Worm (Caenorhabditis elegans) whole organism, young adult: ENCODE results near the gene fbxa-99.

Source experiments
- C17E4.6 ChIP-seq: fragments of 200-800 bp; sonication (Bioruptor generic); IDR thresholded peaks from 2 replicates; pipeline ENCODE4 v1.3.6; 2022; ENCODE audit warnings: missing genetic modification reagents, missing genetic modification characterization, missing compliant biosample characterization
- Y67H2A.10 ChIP-seq: fragments of 200-800 bp; sonication (Bioruptor generic); conservative IDR thresholded peaks from 2 replicates; pipeline ENCODE4 v1.3.6; 2022; ENCODE audit warnings: missing genetic modification reagents, missing genetic modification characterization, missing compliant biosample characterization
- Y95B8A.8 ChIP-seq: fragments of 200-800 bp; sonication (Bioruptor generic); IDR thresholded peaks from 2 replicates; pipeline ENCODE4 v1.3.6; 2022; ENCODE audit warnings: missing genetic modification reagents, missing genetic modification characterization, missing compliant biosample characterization
- attf-6 ChIP-seq: fragments of 200-800 bp; sonication (Bioruptor generic); IDR thresholded peaks from 2 replicates; pipeline ENCODE4 v1.3.6; 2022; ENCODE audit warnings: missing genetic modification reagents, missing genetic modification characterization, missing compliant biosample characterization
- egl-18 ChIP-seq: fragments of 200-800 bp; sonication (Bioruptor generic); IDR thresholded peaks from 2 replicates; pipeline ENCODE4 v1.3.6; 2022; ENCODE audit warnings: missing genetic modification reagents, missing genetic modification characterization, missing compliant biosample characterization
- him-1 ChIP-seq: sonication (generic microtip); optimal IDR thresholded peaks from 2 replicates; lab custom pipeline; 2016; ENCODE audit warnings: missing genotype, missing genetic modification reagents, missing genetic modification characterization, missing compliant biosample characterization
- lin-26 ChIP-seq: fragments of 200-800 bp; sonication (Bioruptor generic); IDR thresholded peaks from 2 replicates; pipeline ENCODE4 v1.3.6; 2022; ENCODE audit warnings: missing genetic modification reagents, missing genetic modification characterization, missing compliant biosample characterization
- lsy-27 ChIP-seq: sonication (generic microtip); optimal IDR thresholded peaks from 2 replicates; lab custom pipeline; 2017; ENCODE audit warnings: missing genetic modification characterization, mild to moderate bottlenecking, missing compliant biosample characterization, antibody characterized with exemption, missing genotype, borderline replicate concordance; ENCODE audit not compliant: insufficient read depth
- nfya-1 ChIP-seq: sonication (generic microtip); optimal IDR thresholded peaks from 2 replicates; lab custom pipeline; 2017; ENCODE audit warnings: antibody characterized with exemption, missing compliant biosample characterization, missing genetic modification characterization, borderline replicate concordance; ENCODE audit not compliant: insufficient read depth
- ztf-3 ChIP-seq: fragments of 200-800 bp; sonication (Bioruptor generic); optimal IDR thresholded peaks from 2 replicates; lab custom pipeline; 2018; ENCODE audit warnings: mild to moderate bottlenecking, missing genetic modification characterization, missing compliant biosample characterization

DNA sequence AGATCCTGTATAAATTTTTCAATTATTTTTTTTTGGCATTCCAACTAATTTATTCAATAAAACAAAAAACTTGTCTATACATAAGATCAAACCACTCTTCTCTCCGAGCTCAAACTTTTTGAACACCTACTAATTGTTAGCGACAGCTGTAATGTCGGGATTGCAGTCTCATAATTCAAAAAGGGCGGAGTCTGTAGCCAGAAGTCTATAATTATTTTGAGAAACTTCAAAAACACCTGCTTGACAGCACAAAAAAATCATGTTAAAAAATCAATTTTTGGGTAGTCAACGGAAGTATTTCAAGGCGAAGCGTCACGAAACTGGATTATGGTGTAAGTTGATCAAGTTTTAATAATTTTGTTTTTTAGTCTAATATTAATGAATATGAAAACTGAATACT lies 37.4 kb upstream of the fbxa-99 start, which contains the start of gene srx-44:
- TF ChIP-seq C17E4.6 (GFP tag; lab: Robert Waterston, UW), result no peak
- TF ChIP-seq attf-6, result no peak
- TF ChIP-seq him-1, result no peak
- no peak for TF ChIP-seq lsy-27 (tag; lab: Kevin White, UChicago)
- no peak for TF ChIP-seq egl-18
- TF ChIP-seq lin-26 (GFP tag; lab: Robert Waterston, UW), result no peak
- no peak for TF ChIP-seq nfya-1 (tag; lab: Kevin White, UChicago)
- TF ChIP-seq ztf-3 (GFP tag; lab: Kevin White, UChicago), result no peak
- TF ChIP-seq Y95B8A.8 (GFP tag; lab: Robert Waterston, UW), result no peak
- TF ChIP-seq Y67H2A.10 (GFP tag; lab: Robert Waterston, UW), result no peak
